Worm (Caenorhabditis elegans): ENCODE results near the gene chil-7.

chil-7 gene

ce11 chrII:9857791-9858190 lies 13.2 kb downstream of the chil-7 start, which contains the start of gene chil-6:
Gene chil-6, minus strand, starts transcription at chrII:9857891.
- TF ChIP-seq nhr-90 (tag; optimal IDR thresholded peaks at IDR 0.05) = no peak
- TF ChIP-seq mes-4 (tag; optimal IDR thresholded peaks at IDR 0.05) = no peak
- TF ChIP-seq ccch-3 (GFP tag; optimal IDR thresholded peaks at IDR 0.05) = no peak
- TF ChIP-seq lsy-27 (tag; optimal IDR thresholded peaks at IDR 0.05; ENCODE audit: borderline replicate concordance, insufficient read depth) = no peak
- TF ChIP-seq cebp-1 (GFP tag; IDR thresholded peaks at IDR 0.05) = no peak
- no peak for TF ChIP-seq cebp-1 (tag; optimal IDR thresholded peaks at IDR 0.05)
- no peak for TF ChIP-seq B0019.2 (GFP tag; conservative IDR thresholded peaks at IDR 0.05)
- no peak for TF ChIP-seq let-526 (GFP tag; IDR thresholded peaks at IDR 0.05)
- TF ChIP-seq B0336.3 (GFP tag; IDR thresholded peaks at IDR 0.05) = no peak
- TF ChIP-seq rec-8 (tag; optimal IDR thresholded peaks at IDR 0.05) = no peak
- no peak for TF ChIP-seq pbrm-1 (GFP tag; IDR thresholded peaks at IDR 0.05)
- no peak for TF ChIP-seq lin-35 (GFP tag; optimal IDR thresholded peaks at IDR 0.05)
- TF ChIP-seq T26A5.8 (tag; optimal IDR thresholded peaks at IDR 0.05) = no peak
- no peak for TF ChIP-seq hmg-1.2 (GFP tag; IDR thresholded peaks at IDR 0.05)
- TF ChIP-seq T07F8.4 (tag; optimal IDR thresholded peaks at IDR 0.05) = no peak
- no peak for TF ChIP-seq nfya-1 (tag; optimal IDR thresholded peaks at IDR 0.05; ENCODE audit: borderline replicate concordance, insufficient read depth)
- TF ChIP-seq nfya-2 (GFP tag; IDR thresholded peaks at IDR 0.05) = no peak
- TF ChIP-seq athp-1 (tag; optimal IDR thresholded peaks at IDR 0.05) = no peak
- no peak for TF ChIP-seq F52B5.7 (tag; optimal IDR thresholded peaks at IDR 0.05)
- no peak for TF ChIP-seq snpc-1.1 (tag; optimal IDR thresholded peaks at IDR 0.05; ENCODE audit: insufficient read depth)
- TF ChIP-seq dox-1 (GFP tag; IDR thresholded peaks at IDR 0.05) = no peak

- no peak for TF ChIP-seq F37B4.10 (GFP tag; IDR thresholded peaks at IDR 0.05)
- TF ChIP-seq ztf-3 (GFP tag; optimal IDR thresholded peaks at IDR 0.05) = no peak
- no peak for TF ChIP-seq rcor-1 (GFP tag; IDR thresholded peaks at IDR 0.05)
- TF ChIP-seq bed-1 (GFP tag; IDR thresholded peaks at IDR 0.05) = no peak
- TF ChIP-seq rpc-1 (optimal IDR thresholded peaks at IDR 0.05) = no peak
- no peak for TF ChIP-seq rpc-1 (tag; optimal IDR thresholded peaks at IDR 0.05)
- TF ChIP-seq F23B12.7 (tag; optimal IDR thresholded peaks at IDR 0.05; ENCODE audit: insufficient read depth) = no peak
- no peak for TF ChIP-seq K11D2.4 (GFP tag; IDR thresholded peaks at IDR 0.05)
- TF ChIP-seq F52B5.7 (tag; optimal IDR thresholded peaks at IDR 0.05) = no peak
- no peak for TF ChIP-seq ceh-79 (tag; optimal IDR thresholded peaks at IDR 0.05)
These were observed 15.4 kb downstream of the chil-7 start, which contains the start of gene chil-4 for ce11 chrII:9855620-9856019. Gene chil-4, minus strand, starts transcription at chrII:9855720.

ce11 chrII:9850945-9851344 lies 20.0 kb downstream of the chil-7 start, which contains the start of gene ZK938.10:
Gene ZK938.10, minus strand, starts transcription at chrII:9851045.
- no peak for TF ChIP-seq F57A8.1 (GFP tag; optimal IDR thresholded peaks at IDR 0.05)
- no peak for TF ChIP-seq ZK185.1 (tag; optimal IDR thresholded peaks at IDR 0.05; ENCODE audit: poor library complexity, severe bottlenecking)
- TF ChIP-seq bed-2 (GFP tag; IDR thresholded peaks at IDR 0.05) = no peak
- TF ChIP-seq Y95B8A.8 (GFP tag; IDR thresholded peaks at IDR 0.05) = no peak
- no peak for TF ChIP-seq C17E4.6 (GFP tag; IDR thresholded peaks at IDR 0.05)
- no peak for TF ChIP-seq aptf-2 (GFP tag; conservative IDR thresholded peaks at IDR 0.05)
- TF ChIP-seq lin-54 (GFP tag; optimal IDR thresholded peaks at IDR 0.05) = no peak
- no peak for TF ChIP-seq akir-1 (GFP tag; optimal IDR thresholded peaks at IDR 0.05)

Measured in whole organism, young adult.